Worm (Caenorhabditis elegans): Measurements from ENCODE around the gene del-8.

The del-8 gene

ce11 chrX:9637700-9638099, 48.5 kb downstream of the del-8 start (continued):
- TF ChIP-seq ttx-3 (tag; optimal IDR thresholded peaks at IDR 0.05) = peak; percentile 84
- peak; percentile 72 for TF ChIP-seq ztf-16 (tag; optimal IDR thresholded peaks at IDR 0.05)
- TF ChIP-seq Y22D7AL.16 (tag; optimal IDR thresholded peaks at IDR 0.05) = peak; percentile 82
- no peak for TF ChIP-seq pqm-1 (tag; optimal IDR thresholded peaks at IDR 0.05)
- TF ChIP-seq hlh-8 (tag; optimal IDR thresholded peaks at IDR 0.05) = peak; percentile 29
- peak; percentile 89 for TF ChIP-seq K02D7.2 (tag; optimal IDR thresholded peaks at IDR 0.05)
- peak; percentile 77 for TF ChIP-seq unc-86 (tag; optimal IDR thresholded peaks at IDR 0.05)
- TF ChIP-seq rnt-1 (tag; optimal IDR thresholded peaks at IDR 0.05) = peak; percentile 38
- TF ChIP-seq hlh-6 (tag; optimal IDR thresholded peaks at IDR 0.05) = peak; percentile 75
- TF ChIP-seq ceh-45 (GFP tag; IDR thresholded peaks at IDR 0.05) = peak; percentile 85
- peak; percentile 80 for TF ChIP-seq lin-11 (tag; optimal IDR thresholded peaks at IDR 0.05)
- peak; percentile 22 for TF ChIP-seq odd-2 (tag; optimal IDR thresholded peaks at IDR 0.05)
- TF ChIP-seq sox-4 (tag; optimal IDR thresholded peaks at IDR 0.05) = peak; percentile 88
- peak; percentile 64 for TF ChIP-seq C08G9.2 (tag; optimal IDR thresholded peaks at IDR 0.05)
- peak; percentile 77 for TF ChIP-seq fax-1 (tag; optimal IDR thresholded peaks at IDR 0.05)
- TF ChIP-seq npax-4 (tag; optimal IDR thresholded peaks at IDR 0.05) = peak; percentile 71

ce11 chrX:9638825-9639474, 49.7 kb downstream of the del-8 start:
- TF ChIP-seq ceh-22 (tag; optimal IDR thresholded peaks at IDR 0.05) (no peak), hlh-30 (tag; optimal IDR thresholded peaks at IDR 0.05; ENCODE audit: insufficient read depth) (peak; percentile 67)

ce11 chrX:9640902-9641301, 51.7 kb downstream of the del-8 start:
- TF ChIP-seq lin-11 (tag; optimal IDR thresholded peaks at IDR 0.05) = no peak
- TF ChIP-seq ceh-6 (GFP tag; optimal IDR thresholded peaks at IDR 0.05) = no peak
- no peak for TF ChIP-seq sox-4 (tag; optimal IDR thresholded peaks at IDR 0.05)
- no peak for TF ChIP-seq nhr-11 (tag; optimal IDR thresholded peaks at IDR 0.05)
- no peak for TF ChIP-seq ets-4 (tag; optimal IDR thresholded peaks at IDR 0.05)
- no peak for TF ChIP-seq zip-5 (tag; optimal IDR thresholded peaks at IDR 0.05)
- TF ChIP-seq elt-2 (tag; optimal IDR thresholded peaks at IDR 0.05) = no peak
- no peak for TF ChIP-seq elt-4 (tag; optimal IDR thresholded peaks at IDR 0.05)
- no peak for TF ChIP-seq dve-1 (tag; optimal IDR thresholded peaks at IDR 0.05)
- TF ChIP-seq pha-2 (tag; optimal IDR thresholded peaks at IDR 0.05) = no peak
- no peak for TF ChIP-seq pha-4 (tag; optimal IDR thresholded peaks at IDR 0.05)
- no peak for TF ChIP-seq ceh-30 (tag; optimal IDR thresholded peaks at IDR 0.05)

DNA sequence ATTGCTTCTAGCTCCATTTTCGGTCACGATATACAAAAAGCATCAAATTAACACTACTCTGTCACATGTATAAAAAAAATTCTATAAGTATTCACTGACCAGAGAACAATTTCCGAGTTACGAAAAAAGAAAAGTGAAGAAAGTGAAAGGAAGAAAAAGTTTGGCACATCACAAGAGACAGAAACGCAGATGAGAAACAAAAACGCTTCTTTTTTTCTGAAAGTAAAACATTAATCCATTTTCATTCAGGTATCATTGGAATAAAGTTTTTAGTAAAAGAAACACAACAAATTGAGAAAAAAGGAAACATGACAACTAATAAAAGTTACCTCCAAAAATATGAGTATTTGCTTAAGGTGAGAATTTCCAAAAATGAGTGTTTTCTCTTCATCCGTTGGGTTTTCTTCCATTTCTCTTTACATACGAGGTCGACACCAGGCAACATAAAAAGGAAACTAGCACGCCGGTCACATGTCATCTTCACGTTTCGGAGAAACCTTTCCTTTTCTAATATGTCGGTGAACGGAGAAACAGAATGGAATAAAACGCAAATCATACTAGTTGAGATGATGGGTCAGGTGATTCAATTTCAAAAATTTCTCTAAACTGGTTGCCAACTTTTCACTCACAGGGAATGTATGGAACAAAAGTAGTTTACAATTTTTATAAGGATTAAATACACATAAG, 53.7 kb downstream of the del-8 start:
- TF ChIP-seq che-1 (tag; optimal IDR thresholded peaks at IDR 0.05) (no peak), Y22D7AL.16 (tag; optimal IDR thresholded peaks at IDR 0.05) (no peak), lim-6 (tag; optimal IDR thresholded peaks at IDR 0.05) (no peak)
